Fruit fly (Drosophila melanogaster) whole organism, embryonic: ENCODE measurements around the gene CG33773.

ENCODE experiments used
- Blimp-1 ChIP-seq: fragments of 200-800 bp; sonication (Bioruptor generic); optimal IDR thresholded peaks from 3 replicates; lab custom pipeline; 2018; ENCODE audit warnings: missing biosample characterization, missing genetic modification characterization, mild to moderate bottlenecking, moderate library complexity, missing genetic modification reagents
- CG10209 ChIP-seq: fragments of 200-800 bp; sonication (Bioruptor generic); optimal IDR thresholded peaks from 3 replicates; lab custom pipeline; 2017; ENCODE audit warnings: missing biosample characterization, mild to moderate bottlenecking, missing genetic modification characterization, missing genetic modification reagents
- CG10654 ChIP-seq: fragments of 200-800 bp; sonication (Bioruptor generic); optimal IDR thresholded peaks from 2 replicates; lab custom pipeline; 2016; ENCODE audit warnings: missing biosample characterization, missing genetic modification characterization
- CG11696 ChIP-seq: fragments of 200-800 bp; sonication (Bioruptor generic); IDR thresholded peaks from 2 replicates; pipeline ENCODE4 v1.3.6; 2022; ENCODE audit warnings: missing biosample characterization, missing genetic modification characterization
- CG12104 ChIP-seq: fragments of 200-800 bp; sonication (Bioruptor generic); optimal IDR thresholded peaks from 3 replicates; lab custom pipeline; 2016; ENCODE audit warnings: missing biosample characterization, missing genetic modification characterization
- CG1233 ChIP-seq: fragments of 200-800 bp; sonication (Bioruptor generic); optimal IDR thresholded peaks from 4 replicates; lab custom pipeline; 2018; ENCODE audit warnings: missing biosample characterization, mild to moderate bottlenecking, missing genetic modification characterization
- CG13775 ChIP-seq: fragments of 200-800 bp; sonication (Bioruptor generic); optimal IDR thresholded peaks from 3 replicates; lab custom pipeline; 2017; ENCODE audit warnings: missing biosample characterization, mild to moderate bottlenecking, missing genetic modification characterization
- CG14441 ChIP-seq: fragments of 200-800 bp; sonication (Bioruptor generic); IDR thresholded peaks from 2 replicates; pipeline ENCODE4 v1.3.6; 2022; ENCODE audit warnings: missing biosample characterization, missing genetic modification characterization
- CG17186 ChIP-seq: fragments of 200-800 bp; sonication (Bioruptor generic); optimal IDR thresholded peaks from 3 replicates; lab custom pipeline; 2017; ENCODE audit warnings: missing biosample characterization, missing genetic modification reagents, missing genetic modification characterization
- CG17328 ChIP-seq: fragments of 200-800 bp; sonication (Bioruptor generic); IDR thresholded peaks from 2 replicates; pipeline ENCODE4 v1.3.6; 2022; ENCODE audit warnings: missing biosample characterization, missing genetic modification characterization
- CG17802 ChIP-seq: fragments of 200-800 bp; sonication (Bioruptor generic); optimal IDR thresholded peaks from 2 replicates; lab custom pipeline; 2018; ENCODE audit warnings: missing biosample characterization, mild to moderate bottlenecking, missing genetic modification characterization, moderate library complexity
- CG17829 ChIP-seq: fragments of 200-800 bp; optimal IDR thresholded peaks from 2 replicates; lab custom pipeline; 2019; ENCODE audit warnings: missing biosample characterization, mild to moderate bottlenecking, missing genetic modification characterization, moderate library complexity
- CG2129 ChIP-seq: fragments of 200-800 bp; sonication (Bioruptor generic); IDR thresholded peaks from 2 replicates; pipeline ENCODE4 v1.3.6; 2022; ENCODE audit warnings: missing biosample characterization, missing genetic modification characterization; ENCODE audit not compliant: partially characterized antibody
- CG31365 ChIP-seq: fragments of 200-800 bp; sonication (Bioruptor generic); optimal IDR thresholded peaks from 2 replicates; lab custom pipeline; 2018; ENCODE audit warnings: missing biosample characterization, mild to moderate bottlenecking, missing genetic modification characterization
- CG33213 ChIP-seq: fragments of 200-800 bp; sonication (Bioruptor generic); optimal IDR thresholded peaks from 3 replicates; lab custom pipeline; 2016; ENCODE audit warnings: missing biosample characterization, missing genetic modification characterization
- CG4360 ChIP-seq: fragments of 200-800 bp; sonication (Bioruptor generic); IDR thresholded peaks from 2 replicates; pipeline ENCODE4 v1.3.6; 2022; ENCODE audit warnings: missing biosample characterization, missing genetic modification characterization
- CG5245 ChIP-seq: fragments of 200-800 bp; sonication (Bioruptor generic); optimal IDR thresholded peaks from 3 replicates; lab custom pipeline; 2016; ENCODE audit warnings: missing biosample characterization, missing genetic modification characterization
- CG6272 ChIP-seq: fragments of 200-800 bp; sonication (Bioruptor generic); IDR thresholded peaks from 2 replicates; pipeline ENCODE4 v1.3.6; 2022; ENCODE audit warnings: missing biosample characterization, missing genetic modification characterization
- CG6689 ChIP-seq: fragments of 200-800 bp; sonication (Bioruptor generic); IDR thresholded peaks from 2 replicates; pipeline ENCODE4 v1.3.6; 2022; ENCODE audit warnings: missing biosample characterization, missing genetic modification characterization
- CG6854 ChIP-seq: fragments of 200-800 bp; sonication (Bioruptor generic); optimal IDR thresholded peaks from 3 replicates; lab custom pipeline; 2017; ENCODE audit warnings: missing biosample characterization, mild to moderate bottlenecking, missing genetic modification characterization
- CG9817 ChIP-seq: fragments of 200-800 bp; sonication (Bioruptor generic); optimal IDR thresholded peaks from 2 replicates; lab custom pipeline; 2018; ENCODE audit warnings: missing biosample characterization, mild to moderate bottlenecking, missing genetic modification characterization, moderate library complexity
- CG9876 ChIP-seq: fragments of 200-800 bp; sonication (Bioruptor generic); optimal IDR thresholded peaks from 2 replicates; lab custom pipeline; 2016; ENCODE audit warnings: missing biosample characterization, missing genetic modification characterization
- Chrac-16 ChIP-seq: fragments of 200-800 bp; sonication (Bioruptor generic); optimal IDR thresholded peaks from 3 replicates; lab custom pipeline; 2016; ENCODE audit warnings: missing biosample characterization, missing genetic modification characterization
- Doc3 ChIP-seq: fragments of 200-800 bp; sonication (Bioruptor generic); IDR thresholded peaks from 3 replicates; pipeline ENCODE4 v1.3.6; 2022; ENCODE audit warnings: missing biosample characterization, missing genetic modification characterization; ENCODE audit not compliant: partially characterized antibody
- HmgZ ChIP-seq: fragments of 200-800 bp; sonication (Bioruptor generic); optimal IDR thresholded peaks from 2 replicates; lab custom pipeline; 2018; ENCODE audit warnings: missing biosample characterization, mild to moderate bottlenecking, missing genetic modification characterization
- Hr39 ChIP-seq: fragments of >200 bp; optimal IDR thresholded peaks from 2 replicates; lab custom pipeline; 2017
- Neu2 ChIP-seq: fragments of 200-800 bp; sonication (Bioruptor generic); optimal IDR thresholded peaks from 3 replicates; lab custom pipeline; 2016; ENCODE audit warnings: missing biosample characterization, missing genetic modification characterization, borderline replicate concordance
- Six4 ChIP-seq: fragments of 200-800 bp; sonication (Bioruptor generic); optimal IDR thresholded peaks from 2 replicates; lab custom pipeline; 2016; ENCODE audit warnings: missing biosample characterization, missing genetic modification characterization
- ac ChIP-seq: fragments of 200-800 bp; sonication (Bioruptor generic); optimal IDR thresholded peaks from 3 replicates; lab custom pipeline; 2017; ENCODE audit warnings: missing biosample characterization, mild to moderate bottlenecking, missing genetic modification characterization
- bigmax ChIP-seq: fragments of 200-800 bp; sonication (Bioruptor generic); optimal IDR thresholded peaks from 2 replicates; lab custom pipeline; 2018; ENCODE audit warnings: missing biosample characterization, mild to moderate bottlenecking, missing genetic modification characterization
- corto ChIP-seq: fragments of 200-800 bp; sonication (Bioruptor generic); optimal IDR thresholded peaks from 2 replicates; lab custom pipeline; 2016; ENCODE audit warnings: missing biosample characterization, mild to moderate bottlenecking, missing genetic modification characterization, moderate library complexity
- da ChIP-seq: fragments of 200-800 bp; sonication (Bioruptor generic); optimal IDR thresholded peaks from 2 replicates; lab custom pipeline; 2016; ENCODE audit warnings: missing biosample characterization, missing genetic modification characterization
- ems ChIP-seq: fragments of 200-800 bp; sonication (Bioruptor generic); optimal IDR thresholded peaks from 3 replicates; lab custom pipeline; 2016; ENCODE audit warnings: missing biosample characterization, missing genetic modification characterization
- gsb-n ChIP-seq: fragments of 200-800 bp; sonication (Bioruptor generic); optimal IDR thresholded peaks from 3 replicates; lab custom pipeline; 2018; ENCODE audit warnings: missing biosample characterization, mild to moderate bottlenecking, missing genetic modification characterization
- gt ChIP-seq: fragments of 200-800 bp; sonication (Bioruptor generic); IDR thresholded peaks from 2 replicates; pipeline ENCODE4 v1.3.6; 2022; ENCODE audit warnings: missing biosample characterization, missing genetic modification characterization
- inv ChIP-seq: fragments of 200-800 bp; sonication (Bioruptor generic); IDR thresholded peaks from 2 replicates; pipeline ENCODE4 v1.3.6; 2022; ENCODE audit warnings: missing biosample characterization, missing genetic modification characterization; ENCODE audit not compliant: partially characterized antibody
- jigr1 ChIP-seq: fragments of 200-800 bp; sonication (Bioruptor generic); IDR thresholded peaks from 3 replicates; pipeline ENCODE4 v1.3.6; 2022; ENCODE audit warnings: missing biosample characterization, missing genetic modification characterization
- jing ChIP-seq: fragments of 200-800 bp; sonication (Bioruptor generic); optimal IDR thresholded peaks from 2 replicates; lab custom pipeline; 2018; ENCODE audit warnings: missing biosample characterization, mild to moderate bottlenecking, missing genetic modification characterization
- kni ChIP-seq: fragments of 200-800 bp; sonication (Bioruptor generic); optimal IDR thresholded peaks from 3 replicates; lab custom pipeline; 2017; ENCODE audit warnings: mild to moderate bottlenecking, missing biosample characterization, missing genetic modification reagents, missing genetic modification characterization
- lab ChIP-seq: fragments of 200-800 bp; sonication (Bioruptor generic); optimal IDR thresholded peaks from 3 replicates; lab custom pipeline; 2017; ENCODE audit warnings: missing biosample characterization, missing genetic modification characterization, mild to moderate bottlenecking, moderate library complexity, missing genetic modification reagents
- odd ChIP-seq: fragments of 200-800 bp; sonication (Bioruptor generic); optimal IDR thresholded peaks from 2 replicates; lab custom pipeline; 2017; ENCODE audit warnings: missing biosample characterization, mild to moderate bottlenecking, missing genetic modification characterization
- otp ChIP-seq: fragments of 200-800 bp; sonication (Bioruptor generic); IDR thresholded peaks from 3 replicates; pipeline ENCODE4, ENCODE4 v1.3.6; 2022; ENCODE audit warnings: missing biosample characterization, missing genetic modification characterization
- psq ChIP-seq: fragments of 200-800 bp; sonication (Bioruptor generic); optimal IDR thresholded peaks from 2 replicates; lab custom pipeline; 2017; ENCODE audit warnings: missing biosample characterization, missing genetic modification characterization
- run ChIP-seq: fragments of 200-800 bp; sonication (Bioruptor generic); optimal IDR thresholded peaks from 3 replicates; lab custom pipeline; 2018; ENCODE audit warnings: missing biosample characterization, mild to moderate bottlenecking, missing genetic modification characterization
- scrt ChIP-seq: fragments of 200-800 bp; sonication (Bioruptor generic); optimal IDR thresholded peaks from 2 replicates; lab custom pipeline; 2018; ENCODE audit warnings: missing biosample characterization, mild to moderate bottlenecking, missing genetic modification characterization, moderate library complexity
- sens ChIP-seq: fragments of 200-800 bp; sonication (Bioruptor generic); peaks from one replicate; lab custom pipeline; 2016; ENCODE audit warnings: missing biosample characterization, missing genetic modification characterization
- sima ChIP-seq: fragments of 200-800 bp; sonication (Bioruptor generic); optimal IDR thresholded peaks from 2 replicates; lab custom pipeline; 2016; ENCODE audit warnings: missing biosample characterization, missing genetic modification characterization
- stwl ChIP-seq: fragments of 200-800 bp; sonication (Bioruptor generic); optimal IDR thresholded peaks from 3 replicates; lab custom pipeline; 2018; ENCODE audit warnings: missing biosample characterization, mild to moderate bottlenecking, missing genetic modification characterization, moderate library complexity
- trem ChIP-seq: fragments of 200-800 bp; optimal IDR thresholded peaks from 3 replicates; lab custom pipeline; 2019; ENCODE audit warnings: missing biosample characterization, mild to moderate bottlenecking, missing genetic modification characterization, moderate library complexity
- wor ChIP-seq: fragments of 200-800 bp; sonication (Bioruptor generic); IDR thresholded peaks from 2 replicates; pipeline ENCODE4 v1.3.6; 2022; ENCODE audit warnings: missing biosample characterization, missing genetic modification characterization

The CG33773 gene

DNA sequence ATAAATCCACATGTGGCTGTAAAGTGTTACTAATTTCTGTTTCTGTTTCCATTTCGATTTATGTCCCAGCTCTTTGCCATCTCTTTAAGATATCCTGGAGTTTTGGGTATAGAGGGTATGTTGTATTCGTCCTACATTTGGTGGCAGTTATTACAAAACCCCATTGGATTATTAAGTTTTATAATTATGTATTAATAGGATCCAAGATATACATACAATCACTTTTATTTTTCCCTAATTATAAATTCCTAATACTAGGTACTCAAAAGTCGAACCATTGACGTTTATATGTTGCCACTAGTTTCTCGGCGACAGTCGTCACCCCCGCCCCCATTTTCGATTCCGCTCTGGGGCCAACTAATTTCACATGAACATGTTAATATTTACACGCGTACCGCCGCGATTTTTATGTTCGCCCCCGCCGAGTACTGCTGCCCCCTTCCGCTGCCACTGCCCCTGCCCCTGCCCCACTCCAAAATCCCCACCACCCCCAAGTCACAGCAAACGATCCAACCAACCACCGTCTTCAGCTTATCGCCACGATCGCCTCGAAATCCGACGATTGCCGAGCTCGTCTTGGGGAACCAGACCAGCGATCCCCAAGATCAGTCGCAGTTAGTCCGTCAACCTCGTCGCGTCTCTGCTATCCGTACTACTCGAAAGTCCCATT lies 29.6 kb downstream of the CG33773 start, which contains the start of gene Sox100B (continued):
- TF ChIP-seq da = no peak
- TF ChIP-seq CG6272 (GFP tag; lab: Robert Waterston, UW) = peak; percentile 60; the same call in 1 of the 2 replicates
- peak; percentile 78 for TF ChIP-seq CG6689
- no peak for TF ChIP-seq inv (GFP tag; lab: Robert Waterston, UW)
- peak; percentile 64 for TF ChIP-seq Chrac-16 (GFP tag; lab: Kevin White, UChicago)
- no peak for TF ChIP-seq bigmax (GFP tag; lab: Kevin White, UChicago)
- TF ChIP-seq wor (GFP tag; lab: Robert Waterston, UW) = no peak
- peak; percentile 17 for TF ChIP-seq kni (GFP tag; lab: Kevin White, UChicago)
- TF ChIP-seq corto = no peak
- TF ChIP-seq Neu2 (GFP tag; lab: Kevin White, UChicago) = no peak
- peak; percentile 59 for TF ChIP-seq CG5245
- peak; percentile 27 for TF ChIP-seq CG1233 (GFP tag; lab: Kevin White, UChicago)
- peak; percentile 46 for TF ChIP-seq ac (GFP tag; lab: Kevin White, UChicago)
- peak; percentile 32 for TF ChIP-seq Six4 (GFP tag; lab: Kevin White, UChicago)
- TF ChIP-seq sima (GFP tag; lab: Kevin White, UChicago) = no peak
- no peak for TF ChIP-seq CG31365 (tag; lab: Kevin White, UChicago)
- peak; percentile 15 for TF ChIP-seq CG9817 (tag; lab: Kevin White, UChicago)
- peak; percentile 57 for TF ChIP-seq CG13775 (GFP tag; lab: Kevin White, UChicago)
- peak; percentile 14; the same call in 1 of the 2 replicates for TF ChIP-seq CG4360
- TF ChIP-seq CG11696 (GFP tag; lab: Robert Waterston, UW) = 0 out of 2 replicates have a peak, but pooled peaks have one; percentile 41
- peak; percentile 32 for TF ChIP-seq CG12104 (GFP tag; lab: Kevin White, UChicago)
- peak; percentile 70 for TF ChIP-seq Blimp-1
- TF ChIP-seq otp (GFP tag; lab: Robert Waterston, UW) = peak; percentile 20; the same call in 1 of the 3 replicates
- peak; percentile 20 for TF ChIP-seq CG33213 (GFP tag; lab: Kevin White, UChicago)
- no peak for TF ChIP-seq ems (GFP tag; lab: Kevin White, UChicago)
- peak; percentile 52 for TF ChIP-seq stwl (tag; lab: Kevin White, UChicago)
- no peak for TF ChIP-seq Hr39 (lab: Kevin White, UChicago)
- peak; percentile 88 for TF ChIP-seq CG17829
- no peak for TF ChIP-seq CG6854 (GFP tag; lab: Kevin White, UChicago)
- TF ChIP-seq CG17328 (GFP tag; lab: Robert Waterston, UW) = peak; percentile 72
- peak; percentile 81 for TF ChIP-seq gsb-n (tag; lab: Kevin White, UChicago)
- no peak for TF ChIP-seq CG9876 (GFP tag; lab: Kevin White, UChicago)
- TF ChIP-seq CG10654 = peak; percentile 39
- TF ChIP-seq lab (GFP tag; lab: Kevin White, UChicago) = peak; percentile 15
- no peak for TF ChIP-seq jigr1
- TF ChIP-seq scrt (GFP tag; lab: Kevin White, UChicago) = peak; percentile 5
- peak; percentile 61 for TF ChIP-seq CG14441
- TF ChIP-seq sens (GFP tag; lab: Kevin White, UChicago) = peak; percentile 95
- no peak for TF ChIP-seq CG17186
- no peak for TF ChIP-seq psq
- TF ChIP-seq trem (tag; lab: Kevin White, UChicago) = peak; percentile 78
- TF ChIP-seq CG17802 (tag; lab: Kevin White, UChicago) = no peak
- TF ChIP-seq CG2129 = no peak
- TF ChIP-seq jing = no peak
- TF ChIP-seq CG10209 (GFP tag; lab: Kevin White, UChicago) = peak; percentile 63
- TF ChIP-seq gt = peak; percentile 36; the same call in 1 of the 2 replicates
- no peak for TF ChIP-seq run (tag; lab: Kevin White, UChicago)
- TF ChIP-seq HmgZ (tag; lab: Kevin White, UChicago) = no peak
- no peak for TF ChIP-seq odd (GFP tag; lab: Kevin White, UChicago)
- TF ChIP-seq Doc3 (GFP tag; lab: Robert Waterston, UW) = no peak
